Worm (Caenorhabditis elegans) whole organism, young adult: Measurements from ENCODE around the gene emb-4.

ENCODE experiments used
- B0019.2 ChIP-seq: fragments of 200-800 bp; sonication (Bioruptor generic); conservative IDR thresholded peaks from 2 replicates; pipeline ENCODE4 v1.3.6; 2022; ENCODE audit warnings: missing genetic modification reagents, missing genetic modification characterization, missing compliant biosample characterization
- B0336.3 ChIP-seq: fragments of 200-800 bp; sonication (Bioruptor generic); IDR thresholded peaks from 2 replicates; pipeline ENCODE4 v1.3.6; 2022; ENCODE audit warnings: missing genetic modification characterization, missing compliant biosample characterization
- D2030.7 ChIP-seq: fragments of 200-800 bp; sonication (Bioruptor generic); IDR thresholded peaks from 2 replicates; pipeline ENCODE4 v1.3.6; 2022; ENCODE audit warnings: missing genetic modification reagents, missing genetic modification characterization, missing compliant biosample characterization
- F10E7.11 ChIP-seq: sonication (generic microtip); optimal IDR thresholded peaks from 2 replicates; lab custom pipeline; 2017; ENCODE audit warnings: mild to moderate bottlenecking, missing genetic modification characterization, moderate library complexity, missing compliant biosample characterization
- F37B4.10 ChIP-seq: fragments of 200-800 bp; sonication (Bioruptor generic); IDR thresholded peaks from 2 replicates; pipeline ENCODE4 v1.3.6; 2022; ENCODE audit warnings: missing genetic modification characterization, missing compliant biosample characterization
- F39B2.1 ChIP-seq: fragments of 200-800 bp; sonication (Bioruptor generic); IDR thresholded peaks from 2 replicates; pipeline ENCODE4 v1.3.6; 2022; ENCODE audit warnings: missing genetic modification reagents, missing genetic modification characterization, missing compliant biosample characterization
- T26A5.8 ChIP-seq: sonication (generic microtip); optimal IDR thresholded peaks from 2 replicates; lab custom pipeline; 2016; ENCODE audit warnings: missing genetic modification characterization, missing compliant biosample characterization
- Y53F4B.3 ChIP-seq: fragments of 200-800 bp; sonication (Bioruptor generic); IDR thresholded peaks from 2 replicates; pipeline ENCODE4 v1.3.6; 2022; ENCODE audit warnings: missing genetic modification reagents, missing genetic modification characterization, missing compliant biosample characterization
- ama-1 ChIP-seq, 3 experiments: fragments of 150-350 bp in 1 of 3; sonication (generic microtip) in 2 of 3; optimal IDR thresholded peaks; 2 replicates each; lab custom pipeline; 2014 to 2018; ENCODE audit warnings: missing biosample characterization in 2 of 3, missing genetic modification characterization in 2 of 3, missing genetic modification reagents in 2 of 3
- attf-3 ChIP-seq: fragments of 200-800 bp; sonication (Bioruptor generic); conservative IDR thresholded peaks from 2 replicates; pipeline ENCODE4 v1.3.6; 2022; ENCODE audit warnings: missing genetic modification reagents, missing genetic modification characterization, missing compliant biosample characterization
- attf-5 ChIP-seq: fragments of 200-800 bp; sonication (Bioruptor generic); optimal IDR thresholded peaks from 2 replicates; lab custom pipeline; 2018; ENCODE audit warnings: mild to moderate bottlenecking, missing genetic modification characterization, missing compliant biosample characterization
- bed-1 ChIP-seq: fragments of 200-800 bp; sonication (Bioruptor generic); IDR thresholded peaks from 2 replicates; pipeline ENCODE4 v1.3.6; 2022; ENCODE audit warnings: missing genetic modification reagents, missing genetic modification characterization, missing compliant biosample characterization
- ccch-3 ChIP-seq: fragments of 200-800 bp; sonication (Bioruptor generic); optimal IDR thresholded peaks from 2 replicates; lab custom pipeline; 2018; ENCODE audit warnings: mild to moderate bottlenecking, missing genetic modification characterization, missing compliant biosample characterization
- cebp-1 ChIP-seq, 2 experiments: fragments of 200-800 bp in 1 of 2; sonication (Bioruptor generic) in 1 of 2; sonication (generic microtip) in 1 of 2; IDR thresholded peaks in 1 of 2; optimal IDR thresholded peaks in 1 of 2; 2 replicates each; pipeline versions ENCODE4 v1.3.6 to Lab custom; 2017 to 2022; ENCODE audit warnings: missing compliant biosample characterization in 2 of 2, missing genetic modification characterization in 2 of 2, mild to moderate bottlenecking in 1 of 2, missing genetic modification reagents in 1 of 2, moderate library complexity in 1 of 2
- cebp-2 ChIP-seq: fragments of 200-800 bp; sonication (Bioruptor generic); IDR thresholded peaks from 2 replicates; pipeline ENCODE4 v1.3.6; 2022; ENCODE audit warnings: missing genetic modification characterization, missing compliant biosample characterization
- ceh-79 ChIP-seq: sonication (generic microtip); optimal IDR thresholded peaks from 2 replicates; lab custom pipeline; 2017; ENCODE audit warnings: mild to moderate bottlenecking, missing genetic modification characterization, missing compliant biosample characterization
- chd-7 ChIP-seq: sonication (generic microtip); optimal IDR thresholded peaks from 2 replicates; lab custom pipeline; 2016; ENCODE audit warnings: mild to moderate bottlenecking, missing genetic modification characterization, moderate library complexity, missing compliant biosample characterization
- egrh-3 ChIP-seq: fragments of 200-800 bp; sonication (Bioruptor generic); IDR thresholded peaks from 2 replicates; pipeline ENCODE4 v1.3.6; 2022; ENCODE audit warnings: missing genetic modification reagents, missing genetic modification characterization, missing compliant biosample characterization
- him-1 ChIP-seq: sonication (generic microtip); optimal IDR thresholded peaks from 2 replicates; lab custom pipeline; 2016; ENCODE audit warnings: missing genotype, missing genetic modification reagents, missing genetic modification characterization, missing compliant biosample characterization
- hmg-1.2 ChIP-seq: fragments of 200-800 bp; sonication (Bioruptor generic); IDR thresholded peaks from 2 replicates; pipeline ENCODE4 v1.3.6; 2022; ENCODE audit warnings: missing genetic modification reagents, missing genetic modification characterization, missing compliant biosample characterization
- hmg-20 ChIP-seq: fragments of 200-800 bp; sonication (Bioruptor generic); IDR thresholded peaks from 2 replicates; pipeline ENCODE4 v1.3.6; 2022; ENCODE audit warnings: missing genetic modification reagents, missing genetic modification characterization, missing compliant biosample characterization
- lag-1 ChIP-seq: fragments of 200-800 bp; sonication (Bioruptor generic); IDR thresholded peaks from 2 replicates; pipeline ENCODE4 v1.3.6; 2022; ENCODE audit warnings: missing genetic modification reagents, missing genetic modification characterization, missing compliant biosample characterization
- lin-26 ChIP-seq: fragments of 200-800 bp; sonication (Bioruptor generic); IDR thresholded peaks from 2 replicates; pipeline ENCODE4 v1.3.6; 2022; ENCODE audit warnings: missing genetic modification reagents, missing genetic modification characterization, missing compliant biosample characterization
- madf-6 ChIP-seq: fragments of 200-800 bp; sonication (Bioruptor generic); IDR thresholded peaks from 2 replicates; pipeline ENCODE4 v1.3.6; 2022; ENCODE audit warnings: missing genetic modification reagents, missing genetic modification characterization, missing compliant biosample characterization
- mcd-1 ChIP-seq: fragments of 200-800 bp; sonication (Bioruptor generic); IDR thresholded peaks from 2 replicates; pipeline ENCODE4 v1.3.6; 2022; ENCODE audit warnings: missing genetic modification reagents, missing genetic modification characterization, missing compliant biosample characterization
- mel-28 ChIP-seq: sonication (generic microtip); optimal IDR thresholded peaks from 2 replicates; lab custom pipeline; 2016; ENCODE audit warnings: borderline replicate concordance, mild to moderate bottlenecking, missing genetic modification characterization, missing compliant biosample characterization
- nfyb-1 ChIP-seq: fragments of 200-800 bp; sonication (Bioruptor generic); IDR thresholded peaks from 2 replicates; pipeline ENCODE4 v1.3.6; 2022; ENCODE audit warnings: missing genetic modification reagents, missing genetic modification characterization, missing compliant biosample characterization
- nhr-80 ChIP-seq: sonication (generic microtip); optimal IDR thresholded peaks from 2 replicates; lab custom pipeline; 2016; ENCODE audit warnings: missing genetic modification characterization, missing compliant biosample characterization
- rec-8 ChIP-seq, 2 experiments: sonication (generic microtip); optimal IDR thresholded peaks; 2 replicates each; lab custom pipeline; 2016; ENCODE audit warnings: mild to moderate bottlenecking in 2 of 2, missing genetic modification characterization in 2 of 2, missing genetic modification reagents in 2 of 2, missing genotype in 2 of 2, missing biosample characterization in 1 of 2, missing compliant biosample characterization in 1 of 2, moderate library complexity in 1 of 2
- rpc-1 ChIP-seq, 2 experiments: fragments of 150-350 bp in 1 of 2; sonication (generic microtip) in 1 of 2; optimal IDR thresholded peaks; 2 replicates each; lab custom pipeline; 2014 to 2018; ENCODE audit warnings: missing biosample characterization in 1 of 2, missing genetic modification characterization in 1 of 2, missing genetic modification reagents in 1 of 2, missing genotype in 1 of 2
- sea-2 ChIP-seq: fragments of 200-800 bp; sonication (Bioruptor generic); IDR thresholded peaks from 2 replicates; pipeline ENCODE4 v1.3.6; 2022; ENCODE audit warnings: missing genetic modification characterization, missing compliant biosample characterization
- snpc-1.3 ChIP-seq: sonication (generic microtip); optimal IDR thresholded peaks from 2 replicates; lab custom pipeline; 2017; ENCODE audit warnings: missing genetic modification characterization, mild to moderate bottlenecking, missing compliant biosample characterization, antibody characterized with exemption, moderate library complexity, missing genotype, missing genetic modification reagents; ENCODE audit not compliant: insufficient read depth
- sptf-2 ChIP-seq: fragments of 200-800 bp; sonication (Bioruptor generic); optimal IDR thresholded peaks from 2 replicates; lab custom pipeline; 2018; ENCODE audit warnings: mild to moderate bottlenecking, missing genetic modification characterization, missing compliant biosample characterization
- zfh-2 ChIP-seq: fragments of 200-800 bp; sonication (Bioruptor generic); conservative IDR thresholded peaks from 2 replicates; pipeline ENCODE4 v1.3.6; 2022; ENCODE audit warnings: missing genetic modification reagents, missing genetic modification characterization, missing compliant biosample characterization
- zim-3 ChIP-seq: sonication (generic microtip); optimal IDR thresholded peaks from 2 replicates; lab custom pipeline; 2017; ENCODE audit warnings: mild to moderate bottlenecking, missing genetic modification characterization, moderate library complexity, missing compliant biosample characterization
- ztf-26 ChIP-seq: sonication (generic microtip); optimal IDR thresholded peaks from 2 replicates; lab custom pipeline; 2017; ENCODE audit warnings: missing genetic modification characterization, missing compliant biosample characterization
- ztf-6 ChIP-seq: fragments of 200-800 bp; sonication (Bioruptor generic); IDR thresholded peaks from 2 replicates; pipeline ENCODE4 v1.3.6; 2022; ENCODE audit warnings: missing genetic modification reagents, missing genetic modification characterization, missing compliant biosample characterization

Gene emb-4

ce11 chrV:18909682-18910081, 14.9 kb upstream of the emb-4 start (continued):
- no peak for TF ChIP-seq sptf-2 (GFP tag; lab: Kevin White, UChicago)
- no peak for TF ChIP-seq chd-7 (tag; lab: Kevin White, UChicago)
- TF ChIP-seq attf-3 (GFP tag; lab: Robert Waterston, UW), result no peak
- no peak for TF ChIP-seq zim-3 (tag; lab: Kevin White, UChicago)
- TF ChIP-seq, all 124 proteins: peak for 0

ce11 chrV:18907519-18907918, 12.7 kb upstream of the emb-4 start:
- TF ChIP-seq ccch-3 (GFP tag; lab: Kevin White, UChicago) (no peak), attf-3 (GFP tag; lab: Robert Waterston, UW) (no peak), bed-1 (no peak), lin-26 (no peak), attf-5 (GFP tag; lab: Kevin White, UChicago) (no peak), D2030.7 (no peak), F37B4.10 (GFP tag; lab: Robert Waterston, UW) (no peak), zfh-2 (no peak), ztf-6 (GFP tag; lab: Robert Waterston, UW) (no peak), mel-28 (tag; lab: Kevin White, UChicago) (no peak)
- TF ChIP-seq, all 124 proteins: peak for 0

ce11 chrV:18903472-18903871, 8.7 kb upstream of the emb-4 start, which contains the start of gene mihp-2:
mihp-2 (plus strand) TSS chrV:18903772.
- no peak for TF ChIP-seq rpc-1 (optimal IDR thresholded peaks at IDR 0.05; lab: Kevin White, UChicago)
- TF ChIP-seq rpc-1 (tag; optimal IDR thresholded peaks at IDR 0.05; lab: Kevin White, UChicago), result no peak
- TF ChIP-seq madf-6 (GFP tag; lab: Robert Waterston, UW), result no peak
- no peak for TF ChIP-seq hmg-1.2 (GFP tag; lab: Robert Waterston, UW)
- no peak for TF ChIP-seq mcd-1 (GFP tag; lab: Robert Waterston, UW)
- no peak for TF ChIP-seq lag-1 (GFP tag; lab: Robert Waterston, UW)
- no peak for TF ChIP-seq ztf-26
- no peak for TF ChIP-seq F10E7.11
- no peak for TF ChIP-seq ama-1 (optimal IDR thresholded peaks at IDR 0.05; lab: Kevin White, UChicago)
- no peak for TF ChIP-seq ama-1 (GFP tag; optimal IDR thresholded peaks at IDR 0.05; lab: Kevin White, UChicago)
- TF ChIP-seq ceh-79, result no peak
- TF ChIP-seq nfyb-1, result no peak
- TF ChIP-seq hmg-20 (GFP tag; lab: Robert Waterston, UW), result no peak
- no peak for TF ChIP-seq attf-3 (GFP tag; lab: Robert Waterston, UW)

ce11 chrV:18901530-18901929, 6.8 kb upstream of the emb-4 start:
- peak; percentile 71; the same call in 1 of the 2 replicates for TF ChIP-seq hmg-1.2 (GFP tag; lab: Robert Waterston, UW)
- no peak for TF ChIP-seq B0336.3 (GFP tag; lab: Robert Waterston, UW)
- peak; percentile 6 for TF ChIP-seq nhr-80
- TF ChIP-seq cebp-1 (GFP tag; IDR thresholded peaks at IDR 0.05; lab: Robert Waterston, UW), result peak; percentile 90
- peak; percentile 98 for TF ChIP-seq cebp-1 (tag; optimal IDR thresholded peaks at IDR 0.05; lab: Kevin White, UChicago)
- peak; percentile 1 for TF ChIP-seq attf-5 (GFP tag; lab: Kevin White, UChicago)
- no peak for TF ChIP-seq mcd-1 (GFP tag; lab: Robert Waterston, UW)

- TF ChIP-seq cebp-2 (GFP tag; lab: Robert Waterston, UW) (no peak), egrh-3 (GFP tag; lab: Robert Waterston, UW) (no peak), B0019.2 (GFP tag; lab: Robert Waterston, UW) (no peak), rec-8 (tag; optimal IDR thresholded peaks at IDR 0.05; lab: Kevin White, UChicago) (no peak), snpc-1.3 (no peak), Y53F4B.3 (GFP tag; lab: Robert Waterston, UW) (no peak), F39B2.1 (GFP tag; lab: Robert Waterston, UW) (no peak), him-1 (tag; lab: Kevin White, UChicago) (no peak), sea-2 (GFP tag; lab: Robert Waterston, UW) (no peak), T26A5.8 (no peak), ccch-3 (GFP tag; lab: Kevin White, UChicago) (no peak)
- TF ChIP-seq, all 124 proteins: peak for 0
Measured at ce11 chrV:18900437-18900836, 5.7 kb upstream of the emb-4 start, which contains the start of gene nhr-243. nhr-243 (minus strand) TSS chrV:18900537.
